Worm (Caenorhabditis elegans) whole organism, L4 larva: ENCODE measurements around the gene Y53C12A.7.

Source experiments
- F49E8.2 ChIP-seq: sonication (generic microtip); optimal IDR thresholded peaks from 2 replicates; lab custom pipeline; 2016; ENCODE audit warnings: missing compliant biosample characterization, mild to moderate bottlenecking, missing genetic modification characterization, borderline replicate concordance
- R02D3.7 ChIP-seq: fragments of 150-350 bp; sonication (generic microtip); optimal IDR thresholded peaks from 3 replicates; lab custom pipeline; 2014; ENCODE audit warnings: missing biosample characterization, missing genetic modification characterization
- Y48G9A.11 ChIP-seq: fragments of 200-800 bp; sonication (Bioruptor generic); IDR thresholded peaks from 2 replicates; pipeline ENCODE4 v1.3.6; 2022; ENCODE audit warnings: missing genetic modification reagents, missing genetic modification characterization, missing compliant biosample characterization
- ceh-44 ChIP-seq: fragments of 200-800 bp; sonication (Bioruptor generic); IDR thresholded peaks from 2 replicates; pipeline ENCODE4 v1.3.6; 2022; ENCODE audit warnings: missing genetic modification reagents, missing genetic modification characterization, missing compliant biosample characterization
- ceh-62 ChIP-seq: sonication (generic microtip); optimal IDR thresholded peaks from 2 replicates; lab custom pipeline; 2017; ENCODE audit warnings: missing biosample characterization, missing genetic modification characterization
- daf-12 ChIP-seq: fragments of 150-350 bp; optimal IDR thresholded peaks from 2 replicates; lab custom pipeline; 2014; ENCODE audit warnings: missing biosample characterization, missing genetic modification reagents, missing genetic modification characterization
- daf-16 ChIP-seq, 3 experiments: sonication (generic microtip); optimal IDR thresholded peaks; 2 replicates each; lab custom pipeline; 2016 to 2017; ENCODE audit warnings: missing genetic modification characterization in 3 of 3, missing genetic modification reagents in 3 of 3, mild to moderate bottlenecking in 2 of 3, missing compliant biosample characterization in 2 of 3, missing biosample characterization in 1 of 3, moderate library complexity in 1 of 3
- daf-8 ChIP-seq: fragments of 200-800 bp; sonication (Bioruptor generic); IDR thresholded peaks from 2 replicates; pipeline ENCODE4 v1.3.6; 2022; ENCODE audit warnings: missing genetic modification characterization, missing compliant biosample characterization
- dmd-6 ChIP-seq: fragments of 200-800 bp; sonication (Bioruptor generic); IDR thresholded peaks from 2 replicates; pipeline ENCODE4 v1.3.6; 2022; ENCODE audit warnings: missing genetic modification reagents, missing genetic modification characterization, missing compliant biosample characterization
- dmd-8 ChIP-seq: fragments of 200-800 bp; sonication (Bioruptor generic); IDR thresholded peaks from 2 replicates; pipeline ENCODE4 v1.3.6; 2022; ENCODE audit warnings: missing genetic modification characterization, missing compliant biosample characterization
- dpl-1 ChIP-seq: fragments of 150-350 bp; optimal IDR thresholded peaks from 2 replicates; lab custom pipeline; 2014; ENCODE audit warnings: missing biosample characterization, missing genetic modification reagents, missing genetic modification characterization
- egl-43 ChIP-seq: fragments of 200-800 bp; sonication (Bioruptor generic); IDR thresholded peaks from 2 replicates; pipeline ENCODE4 v1.3.6; 2022; ENCODE audit warnings: missing genetic modification reagents, missing genetic modification characterization, missing compliant biosample characterization
- gei-8 ChIP-seq: fragments of 200-800 bp; sonication (Bioruptor generic); optimal IDR thresholded peaks from 2 replicates; lab custom pipeline; 2018; ENCODE audit warnings: mild to moderate bottlenecking, missing genetic modification characterization, missing compliant biosample characterization
- hlh-30 ChIP-seq: sonication (generic microtip); optimal IDR thresholded peaks from 2 replicates; lab custom pipeline; 2017; ENCODE audit warnings: antibody characterized with exemption, mild to moderate bottlenecking, missing genetic modification characterization, missing compliant biosample characterization; ENCODE audit not compliant: insufficient read depth
- hmg-1.1 ChIP-seq: fragments of 200-800 bp; sonication (Bioruptor generic); IDR thresholded peaks from 2 replicates; pipeline ENCODE4 v1.3.6; 2022; ENCODE audit warnings: missing genetic modification reagents, missing genetic modification characterization, missing compliant biosample characterization
- lim-7 ChIP-seq: fragments of 200-800 bp; sonication (Bioruptor generic); IDR thresholded peaks from 2 replicates; pipeline ENCODE4 v1.3.6; 2022; ENCODE audit warnings: missing genetic modification characterization, missing compliant biosample characterization
- lin-13 ChIP-seq: fragments of 150-350 bp; optimal IDR thresholded peaks from 2 replicates; lab custom pipeline; 2014; ENCODE audit warnings: missing biosample characterization, missing genetic modification reagents, missing genetic modification characterization
- lin-38 ChIP-seq: fragments of 200-800 bp; sonication (Bioruptor generic); IDR thresholded peaks from 2 replicates; pipeline ENCODE4 v1.3.6; 2022; ENCODE audit warnings: missing genetic modification reagents, missing genetic modification characterization, missing compliant biosample characterization
- lin-39 ChIP-seq: fragments of 150-350 bp; optimal IDR thresholded peaks from 2 replicates; lab custom pipeline; 2014; ENCODE audit warnings: missing biosample characterization, missing genetic modification reagents, missing genetic modification characterization
- lsy-2 ChIP-seq, 2 experiments: fragments of 150-350 bp in 1 of 2; sonication (generic microtip) in 1 of 2; optimal IDR thresholded peaks; 2 replicates each; lab custom pipeline; 2014 to 2017; ENCODE audit warnings: missing biosample characterization in 2 of 2, missing genetic modification characterization in 2 of 2
- mdl-1 ChIP-seq, 2 experiments: fragments of 150-350 bp in 1 of 2; sonication (generic microtip) in 1 of 2; optimal IDR thresholded peaks; 2 replicates each; lab custom pipeline; 2014 to 2017; ENCODE audit warnings: missing biosample characterization in 2 of 2, missing genetic modification characterization in 2 of 2
- mep-1 ChIP-seq: fragments of 150-350 bp; sonication (generic microtip); optimal IDR thresholded peaks from 3 replicates; lab custom pipeline; 2014; ENCODE audit warnings: missing biosample characterization, missing genetic modification characterization
- mes-2 ChIP-seq: sonication (generic microtip); optimal IDR thresholded peaks from 2 replicates; lab custom pipeline; 2016; ENCODE audit warnings: missing genotype, mild to moderate bottlenecking, missing genetic modification characterization, missing compliant biosample characterization; ENCODE audit not compliant: poor library complexity, severe bottlenecking
- mxl-2 ChIP-seq: fragments of 200-800 bp; sonication (Bioruptor generic); conservative IDR thresholded peaks from 2 replicates; pipeline ENCODE4 v1.3.6; 2022; ENCODE audit warnings: missing genetic modification reagents, missing genetic modification characterization, missing compliant biosample characterization
- nhr-10 ChIP-seq: fragments of 150-350 bp; optimal IDR thresholded peaks from 2 replicates; lab custom pipeline; 2014; ENCODE audit warnings: missing biosample characterization, missing genetic modification characterization
- nhr-48 ChIP-seq: sonication (generic microtip); optimal IDR thresholded peaks from 2 replicates; lab custom pipeline; 2016; ENCODE audit warnings: mild to moderate bottlenecking, missing genetic modification characterization, missing compliant biosample characterization
- nhr-6 ChIP-seq: fragments of 150-350 bp; optimal IDR thresholded peaks from 2 replicates; lab custom pipeline; 2014; ENCODE audit warnings: missing biosample characterization, missing genetic modification characterization
- pha-4 ChIP-seq, 2 experiments: fragments of 150-350 bp in 1 of 2; fragments of 200-800 bp in 1 of 2; sonication (Bioruptor generic) in 1 of 2; IDR thresholded peaks in 1 of 2; optimal IDR thresholded peaks in 1 of 2; 2 replicates each; pipeline versions ENCODE4 v1.3.6 to Lab custom; 2014 to 2022; ENCODE audit warnings: missing genetic modification characterization in 2 of 2, missing genetic modification reagents in 2 of 2, missing biosample characterization in 1 of 2, missing compliant biosample characterization in 1 of 2
- rbr-2 ChIP-seq: sonication (generic microtip); optimal IDR thresholded peaks from 2 replicates; lab custom pipeline; 2016; ENCODE audit warnings: missing genotype, missing genetic modification characterization, missing compliant biosample characterization
- set-16 ChIP-seq: fragments of 200-800 bp; sonication (Bioruptor generic); IDR thresholded peaks from 2 replicates; pipeline ENCODE4 v1.3.6; 2022; ENCODE audit warnings: missing genetic modification reagents, missing genetic modification characterization, missing compliant biosample characterization
- skn-1 ChIP-seq: fragments of 150-350 bp; optimal IDR thresholded peaks from 2 replicates; lab custom pipeline; 2014; ENCODE audit warnings: missing biosample characterization, missing genetic modification characterization
- spr-1 ChIP-seq: sonication (generic microtip); optimal IDR thresholded peaks from 2 replicates; lab custom pipeline; 2016; ENCODE audit warnings: mild to moderate bottlenecking, missing genetic modification characterization, missing compliant biosample characterization
- tag-97 ChIP-seq: fragments of 200-800 bp; sonication (Bioruptor generic); IDR thresholded peaks from 2 replicates; pipeline ENCODE4 v1.3.6; 2022; ENCODE audit warnings: missing genetic modification characterization, missing compliant biosample characterization
- tra-1 ChIP-seq: fragments of 200-800 bp; sonication (Bioruptor generic); IDR thresholded peaks from 2 replicates; pipeline ENCODE4 v1.3.6; 2022; ENCODE audit warnings: missing genetic modification reagents, missing genetic modification characterization, missing compliant biosample characterization
- unc-130 ChIP-seq: sonication (generic microtip); optimal IDR thresholded peaks from 2 replicates; lab custom pipeline; 2016; ENCODE audit warnings: missing genetic modification reagents, missing genetic modification characterization, missing compliant biosample characterization
- unc-62 ChIP-seq, 3 experiments: fragments of 150-350 bp in 1 of 3; sonication (generic microtip); optimal IDR thresholded peaks in 2 of 3; peaks in 1 of 3; 1 replicate in 1 of 3; 2 replicates in 2 of 3; lab custom pipeline; 2014 to 2017; ENCODE audit warnings: missing biosample characterization in 3 of 3, missing genetic modification characterization in 3 of 3, missing genetic modification reagents in 3 of 3, missing genotype in 1 of 3
- vab-7 ChIP-seq: fragments of 200-800 bp; sonication (Bioruptor generic); IDR thresholded peaks from 2 replicates; pipeline ENCODE4 v1.3.6; 2022; ENCODE audit warnings: missing genetic modification reagents, missing genetic modification characterization, missing compliant biosample characterization
- zag-1 ChIP-seq: fragments of 150-350 bp; optimal IDR thresholded peaks from 2 replicates; lab custom pipeline; 2014; ENCODE audit warnings: missing biosample characterization, missing genetic modification characterization
- zfp-2 ChIP-seq: sonication (generic microtip); optimal IDR thresholded peaks from 2 replicates; lab custom pipeline; 2016; ENCODE audit warnings: mild to moderate bottlenecking, missing genetic modification characterization, missing compliant biosample characterization
- zip-11 ChIP-seq: fragments of 200-800 bp; sonication (Bioruptor generic); IDR thresholded peaks from 2 replicates; pipeline ENCODE4 v1.3.6; 2022; ENCODE audit warnings: missing genetic modification characterization, missing compliant biosample characterization
- ztf-11 ChIP-seq: fragments of 150-350 bp; optimal IDR thresholded peaks from 2 replicates; lab custom pipeline; 2014; ENCODE audit warnings: missing biosample characterization, missing genetic modification characterization
- ztf-7 ChIP-seq: fragments of 150-350 bp; optimal IDR thresholded peaks from 2 replicates; lab custom pipeline; 2014; ENCODE audit warnings: missing biosample characterization, missing genetic modification characterization

Y53C12A.7 gene

ce11 chrII:9706207-9706606, 5.9 kb downstream of the Y53C12A.7 start, which contains the start of gene Y53C12A.3 (continued):
- TF ChIP-seq lin-13 (GFP tag; lab: Kevin White, UChicago), result no peak
- TF ChIP-seq lin-38 (GFP tag; lab: Robert Waterston, UW), result peak; percentile 88
- no peak for TF ChIP-seq Y48G9A.11

DNA sequence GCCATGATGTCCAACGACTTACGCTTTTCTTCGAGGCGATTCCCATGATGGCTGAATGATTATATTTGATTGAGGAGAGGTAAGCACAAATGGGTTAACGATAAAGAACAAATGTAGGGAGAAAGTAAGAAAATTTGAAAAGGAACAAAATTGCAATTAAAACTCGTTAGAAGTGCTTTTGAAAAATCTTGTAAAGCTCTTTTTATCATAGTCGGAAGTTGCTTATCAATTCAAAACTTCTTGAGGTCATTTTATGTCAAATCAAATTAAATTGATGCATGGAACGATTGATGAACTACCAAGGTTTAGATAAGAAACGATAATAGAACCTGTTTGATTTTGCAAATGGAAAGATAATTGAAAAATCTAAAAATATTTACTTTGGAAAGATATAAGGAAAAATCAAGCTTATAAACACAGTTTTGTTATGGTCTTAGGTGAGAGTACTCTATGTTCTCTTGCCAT, 8.5 kb downstream of the Y53C12A.7 start, which contains the start of gene glt-5:
TSS of gene glt-5 (minus strand) at position 51 of the 465 bp plus-strand sequence.
- TF ChIP-seq ztf-11 (tag; lab: Kevin White, UChicago), result no peak

DNA sequence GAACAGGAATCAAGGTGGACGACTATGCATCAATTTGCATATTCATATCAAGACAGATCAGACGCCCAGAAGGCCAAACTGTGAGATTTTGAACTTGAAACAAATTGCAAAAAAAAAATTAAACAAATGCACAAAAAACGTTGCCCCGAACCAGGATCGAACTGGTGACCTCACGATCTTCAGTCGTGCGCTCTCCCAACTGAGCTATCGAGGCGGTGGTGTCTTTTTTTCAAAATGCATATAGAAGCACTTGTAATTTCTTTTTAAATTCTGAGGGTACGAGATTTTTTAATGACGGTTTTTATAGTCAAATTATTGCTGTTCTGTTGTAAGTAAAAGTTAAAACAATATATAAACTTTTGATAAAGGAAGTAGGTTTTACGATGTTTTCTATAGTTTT, 12.7 kb downstream of the Y53C12A.7 start:
- TF ChIP-seq lin-38 (GFP tag; lab: Robert Waterston, UW), result peak; percentile 59
- no peak for TF ChIP-seq ztf-7
- TF ChIP-seq hlh-30 (tag; lab: Kevin White, UChicago), result peak; percentile 36
- peak in 1 of 2 experiments; percentile 29 for TF ChIP-seq daf-16 (GFP tag; optimal IDR thresholded peaks at IDR 0.05; lab: Kevin White, UChicago)
- TF ChIP-seq daf-16 (tag; optimal IDR thresholded peaks at IDR 0.05; lab: Kevin White, UChicago), result no peak
- TF ChIP-seq hmg-1.1 (GFP tag; lab: Robert Waterston, UW), result no peak
- peak; percentile 10 for TF ChIP-seq dpl-1 (GFP tag; lab: Kevin White, UChicago)
- TF ChIP-seq spr-1, result no peak
- TF ChIP-seq tag-97 (GFP tag; lab: Robert Waterston, UW), result no peak
- no peak for TF ChIP-seq ceh-62 (tag; lab: Kevin White, UChicago)
- peak; percentile 27; the same call in 1 of the 2 replicates for TF ChIP-seq dmd-6 (GFP tag; lab: Robert Waterston, UW)
- no peak for TF ChIP-seq R02D3.7
- peak; percentile 39; the same call in 1 of the 2 replicates for TF ChIP-seq Y48G9A.11
- peak; percentile 0 for TF ChIP-seq unc-130 (GFP tag; lab: Kevin White, UChicago)
- peak; percentile 32 for TF ChIP-seq mep-1 (tag; lab: Kevin White, UChicago)
- TF ChIP-seq lim-7 (GFP tag; lab: Robert Waterston, UW), result peak; percentile 67
- TF ChIP-seq mxl-2 (GFP tag; lab: Robert Waterston, UW), result no peak
- TF ChIP-seq mes-2 (tag; lab: Kevin White, UChicago), result peak; percentile 59
- peak; percentile 58; the same call in 1 of the 2 replicates for TF ChIP-seq pha-4 (GFP tag; IDR thresholded peaks at IDR 0.05; lab: Robert Waterston, UW)
- no peak for TF ChIP-seq pha-4 (tag; optimal IDR thresholded peaks at IDR 0.05; lab: Kevin White, UChicago)
- peak; percentile 75 for TF ChIP-seq vab-7 (GFP tag; lab: Robert Waterston, UW)
- peak in 1 of 2 experiments; percentile 42 for TF ChIP-seq lsy-2 (tag; optimal IDR thresholded peaks at IDR 0.05; lab: Kevin White, UChicago)
- 0 out of 2 replicates have a peak, but pooled peaks have one; percentile 13 for TF ChIP-seq ceh-44 (GFP tag; lab: Robert Waterston, UW)

- TF ChIP-seq unc-62 (GFP tag; optimal IDR thresholded peaks at IDR 0.05 in 1 of 2; lab: Kevin White, UChicago) (peak in 1 of 2 experiments; percentile 33), unc-62 (tag; optimal IDR thresholded peaks at IDR 0.05; lab: Kevin White, UChicago) (no peak), tag-97 (GFP tag; lab: Robert Waterston, UW) (no peak), ceh-44 (GFP tag; lab: Robert Waterston, UW) (no peak), mes-2 (tag; lab: Kevin White, UChicago) (peak; percentile 86), egl-43 (GFP tag; lab: Robert Waterston, UW) (no peak), tra-1 (GFP tag; lab: Robert Waterston, UW) (0 out of 2 replicates have a peak, but pooled peaks have one; percentile 43), nhr-10 (no peak), dmd-8 (GFP tag; lab: Robert Waterston, UW) (no peak), nhr-6 (tag; lab: Kevin White, UChicago) (peak; percentile 73), set-16 (no peak), lin-13 (GFP tag; lab: Kevin White, UChicago) (no peak), F49E8.2 (tag; lab: Kevin White, UChicago) (no peak), skn-1 (no peak), zip-11 (no peak), mdl-1 (tag; optimal IDR thresholded peaks at IDR 0.05; lab: Kevin White, UChicago) (peak in 1 of 2 experiments; percentile 40), zfp-2 (tag; lab: Kevin White, UChicago) (no peak), rbr-2 (tag; lab: Kevin White, UChicago) (peak; percentile 74), zag-1 (no peak), gei-8 (GFP tag; lab: Kevin White, UChicago) (no peak), nhr-48 (tag; lab: Kevin White, UChicago) (peak; percentile 10), daf-12 (no peak), lin-39 (tag; lab: Kevin White, UChicago) (no peak), daf-8 (no peak), hmg-1.1 (GFP tag; lab: Robert Waterston, UW) (peak; percentile 69)
These were observed 16.2 kb downstream of the Y53C12A.7 start, which contains the start of gene wee-1.3 for ce11 chrII:9716417-9717039. wee-1.3 (minus strand) TSS chrII:9716467.
